Worm (Caenorhabditis elegans) whole organism, midembryonic: ENCODE measurements around the gene dpy-1.

Experiments used
- T22C8.4 ChIP-seq: fragments of 200-800 bp; sonication (Bioruptor generic); IDR thresholded peaks from 2 replicates; pipeline ENCODE4 v1.3.6; 2022; ENCODE audit warnings: missing genetic modification characterization, missing compliant biosample characterization
- cog-1 ChIP-seq: sonication (generic microtip); optimal IDR thresholded peaks from 2 replicates; lab custom pipeline; 2016; ENCODE audit warnings: missing genetic modification characterization, missing compliant biosample characterization
- flt-1 ChIP-seq: fragments of 200-800 bp; sonication (Bioruptor generic); IDR thresholded peaks from 2 replicates; pipeline ENCODE4 v1.3.6; 2022; ENCODE audit warnings: missing genetic modification characterization, missing compliant biosample characterization
- klf-2 ChIP-seq: fragments of 200-800 bp; sonication (Bioruptor generic); conservative IDR thresholded peaks from 2 replicates; pipeline ENCODE4 v1.3.6; 2022; ENCODE audit warnings: missing genetic modification reagents, missing genetic modification characterization, missing compliant biosample characterization
- med-1 ChIP-seq: sonication (generic microtip); optimal IDR thresholded peaks from 2 replicates; lab custom pipeline; 2017; ENCODE audit warnings: missing genetic modification characterization, mild to moderate bottlenecking, missing compliant biosample characterization, antibody characterized with exemption, missing genetic modification reagents; ENCODE audit not compliant: insufficient read depth
- ref-1 ChIP-seq: fragments of 200-800 bp; sonication (Bioruptor generic); conservative IDR thresholded peaks from 2 replicates; pipeline ENCODE4 v1.3.6; 2022; ENCODE audit warnings: missing genetic modification reagents, missing genetic modification characterization, missing compliant biosample characterization
- tab-1 ChIP-seq: fragments of 200-800 bp; sonication (Bioruptor generic); IDR thresholded peaks from 2 replicates; pipeline ENCODE4 v1.3.6; 2022; ENCODE audit warnings: missing genetic modification characterization, missing compliant biosample characterization
- ztf-23 ChIP-seq: fragments of 200-800 bp; sonication (Bioruptor generic); IDR thresholded peaks from 2 replicates; pipeline ENCODE4 v1.3.6; 2022; ENCODE audit warnings: missing genetic modification reagents, missing genetic modification characterization, missing compliant biosample characterization
- ztf-29 ChIP-seq: fragments of 200-800 bp; sonication (Bioruptor generic); IDR thresholded peaks from 2 replicates; pipeline ENCODE4 v1.3.6; 2022; ENCODE audit warnings: missing genetic modification reagents, missing genetic modification characterization, missing compliant biosample characterization

- TF ChIP-seq cog-1 (tag; lab: Kevin White, UChicago), result no peak
- no peak for TF ChIP-seq ztf-23 (GFP tag; lab: Robert Waterston, UW)
- TF ChIP-seq flt-1 (GFP tag; lab: Robert Waterston, UW), result no peak
- no peak for TF ChIP-seq tab-1 (GFP tag; lab: Robert Waterston, UW)
- no peak for TF ChIP-seq ztf-29
- no peak for TF ChIP-seq klf-2
- no peak for TF ChIP-seq med-1 (GFP tag; lab: Kevin White, UChicago)
- no peak for TF ChIP-seq ref-1 (GFP tag; lab: Robert Waterston, UW)
- no peak for TF ChIP-seq T22C8.4
These were observed 43.6 kb upstream of the dpy-1 start for ce11 chrIII:2091367-2091766.
